Fruit fly (Drosophila melanogaster): ENCODE data around the gene CG14840.

DNA sequence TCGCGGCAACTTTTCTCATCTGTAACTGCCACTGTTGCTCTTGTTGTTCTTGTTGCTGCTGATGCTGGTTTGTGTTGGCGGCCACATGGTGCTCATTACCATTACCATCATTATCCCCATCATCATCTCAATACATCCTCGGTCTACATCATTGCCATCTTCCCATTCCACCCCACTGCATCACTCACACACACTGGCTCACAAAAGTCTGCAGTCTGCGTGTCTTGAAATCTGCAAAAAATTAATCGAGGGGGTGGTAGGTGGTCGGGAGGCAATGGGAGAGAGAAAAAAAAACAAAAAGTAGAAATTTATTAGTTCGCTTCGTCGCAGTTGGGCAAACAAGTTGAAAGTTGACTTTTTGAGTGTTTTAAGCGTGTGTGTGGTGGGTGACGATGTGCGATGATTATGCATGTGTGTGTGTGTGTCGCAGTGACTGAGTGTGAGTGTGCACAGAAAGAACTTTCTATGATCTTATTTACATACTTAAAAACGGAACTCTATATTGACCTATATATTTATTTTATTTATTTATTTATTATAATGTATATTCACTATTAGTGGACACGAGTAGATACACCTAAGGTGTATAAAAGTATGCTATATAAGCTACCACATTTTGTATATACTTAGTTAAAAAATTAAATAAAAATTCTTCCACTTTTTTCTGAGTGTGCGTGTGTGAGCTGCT, 18.4 kb upstream of the CG14840 start:
- TF ChIP-seq CG8478 (optimal IDR thresholded peaks at IDR 0.05): no peak
- no peak for TF ChIP-seq CTCF (optimal IDR thresholded peaks at IDR 0.05)

Measured in S2 (cell line).